Fruit fly (Drosophila melanogaster) whole organism, prepupa: ENCODE measurements around the gene Psn.

ENCODE experiments used
- Blimp-1 ChIP-seq: fragments of 200-800 bp; sonication (Bioruptor generic); optimal IDR thresholded peaks from 3 replicates; lab custom pipeline; 2017; ENCODE audit warnings: missing biosample characterization, missing genetic modification characterization, mild to moderate bottlenecking, moderate library complexity, missing genetic modification reagents
- CG10669 ChIP-seq: fragments of 200-800 bp; sonication (Bioruptor generic); optimal IDR thresholded peaks from 3 replicates; lab custom pipeline; 2018; ENCODE audit warnings: missing biosample characterization, mild to moderate bottlenecking, missing genetic modification characterization, moderate library complexity
- CG11294 ChIP-seq: fragments of 200-800 bp; sonication (Bioruptor generic); IDR thresholded peaks from 2 replicates; pipeline ENCODE4 v1.3.6; 2022; ENCODE audit warnings: missing biosample characterization, missing genetic modification characterization
- CG11902 ChIP-seq: fragments of 200-800 bp; sonication (Bioruptor generic); optimal IDR thresholded peaks from 3 replicates; lab custom pipeline; 2016; ENCODE audit warnings: missing biosample characterization, missing genetic modification characterization
- CG1621 ChIP-seq: fragments of 200-800 bp; sonication (Bioruptor generic); optimal IDR thresholded peaks from 3 replicates; lab custom pipeline; 2018; ENCODE audit warnings: missing biosample characterization, mild to moderate bottlenecking, missing genetic modification characterization
- CG16779 ChIP-seq: fragments of 200-800 bp; sonication (Bioruptor generic); optimal IDR thresholded peaks from 3 replicates; lab custom pipeline; 2017; ENCODE audit warnings: missing biosample characterization, mild to moderate bottlenecking, missing genetic modification characterization
- CG3032 ChIP-seq: fragments of 200-800 bp; optimal IDR thresholded peaks from 2 replicates; lab custom pipeline; 2019; ENCODE audit warnings: missing biosample characterization, mild to moderate bottlenecking, missing genetic modification characterization, moderate library complexity
- CG31627 ChIP-seq: fragments of 200-800 bp; sonication (Bioruptor generic); optimal IDR thresholded peaks from 3 replicates; lab custom pipeline; 2016; ENCODE audit warnings: missing biosample characterization, missing genetic modification characterization
- CG32006 ChIP-seq: fragments of 200-800 bp; sonication (Bioruptor generic); optimal IDR thresholded peaks from 3 replicates; lab custom pipeline; 2017; ENCODE audit warnings: missing biosample characterization, mild to moderate bottlenecking, missing genetic modification characterization
- CG3919 ChIP-seq: fragments of 200-800 bp; sonication (Bioruptor generic); optimal IDR thresholded peaks from 3 replicates; lab custom pipeline; 2016; ENCODE audit warnings: missing biosample characterization, missing genetic modification characterization
- CG6163 ChIP-seq: fragments of 200-800 bp; sonication (Bioruptor generic); IDR thresholded peaks from 3 replicates; pipeline ENCODE4 v1.3.6; 2022; ENCODE audit warnings: missing biosample characterization, missing genetic modification characterization
- CG6276 ChIP-seq: fragments of 200-800 bp; sonication (Bioruptor generic); optimal IDR thresholded peaks from 2 replicates; lab custom pipeline; 2017; ENCODE audit warnings: missing biosample characterization, mild to moderate bottlenecking, missing genetic modification characterization
- CG6854 ChIP-seq: fragments of 200-800 bp; sonication (Bioruptor generic); optimal IDR thresholded peaks from 2 replicates; lab custom pipeline; 2017; ENCODE audit warnings: missing biosample characterization, mild to moderate bottlenecking, missing genetic modification characterization
- CG7368 ChIP-seq: fragments of 200-800 bp; sonication (Bioruptor generic); optimal IDR thresholded peaks from 3 replicates; lab custom pipeline; 2016; ENCODE audit warnings: missing biosample characterization, missing genetic modification characterization
- CG8119 ChIP-seq: fragments of 200-800 bp; sonication (Bioruptor generic); IDR thresholded peaks from 3 replicates; pipeline ENCODE4 v1.3.6; 2022; ENCODE audit warnings: missing biosample characterization, missing genetic modification characterization
- CG8319 ChIP-seq: fragments of 200-800 bp; sonication (Bioruptor generic); optimal IDR thresholded peaks from 3 replicates; lab custom pipeline; 2016; ENCODE audit warnings: missing biosample characterization, missing genetic modification characterization
- CG8632 ChIP-seq: fragments of 200-800 bp; sonication (Bioruptor generic); optimal IDR thresholded peaks from 3 replicates; lab custom pipeline; 2016; ENCODE audit warnings: missing biosample characterization, missing genetic modification characterization
- Eip75B ChIP-seq: fragments of 200-800 bp; sonication (Bioruptor generic); optimal IDR thresholded peaks from 3 replicates; lab custom pipeline; 2016; ENCODE audit warnings: missing biosample characterization, missing genetic modification characterization
- Eip78C ChIP-seq: fragments of 200-800 bp; sonication (Bioruptor generic); peaks from one replicate; lab custom pipeline; 2016; ENCODE audit warnings: missing biosample characterization, missing genetic modification characterization
- Eip93F ChIP-seq: fragments of 200-800 bp; sonication (Bioruptor generic); optimal IDR thresholded peaks from 2 replicates; lab custom pipeline; 2016; ENCODE audit warnings: missing biosample characterization, mild to moderate bottlenecking, missing genetic modification characterization
- Ets21C ChIP-seq: fragments of 200-800 bp; sonication (Bioruptor generic); optimal IDR thresholded peaks from 3 replicates; lab custom pipeline; 2016; ENCODE audit warnings: missing biosample characterization, missing genetic modification characterization
- Ets96B ChIP-seq: fragments of 200-800 bp; optimal IDR thresholded peaks from 2 replicates; lab custom pipeline; 2019; ENCODE audit warnings: missing biosample characterization, mild to moderate bottlenecking, missing genetic modification characterization, moderate library complexity
- Gug ChIP-seq: fragments of 200-800 bp; sonication (Bioruptor generic); IDR thresholded peaks from 2 replicates; pipeline ENCODE4 v1.3.6; 2022; ENCODE audit warnings: missing biosample characterization, missing genetic modification characterization
- Met ChIP-seq: fragments of 200-800 bp; sonication (Bioruptor generic); optimal IDR thresholded peaks from 3 replicates; lab custom pipeline; 2016; ENCODE audit warnings: missing biosample characterization, missing genetic modification characterization
- Smox ChIP-seq: fragments of 200-800 bp; sonication (Bioruptor generic); optimal IDR thresholded peaks from 3 replicates; lab custom pipeline; 2016; ENCODE audit warnings: missing biosample characterization, missing genetic modification characterization
- Sox14 ChIP-seq: fragments of 200-800 bp; sonication (Bioruptor generic); optimal IDR thresholded peaks from 3 replicates; lab custom pipeline; 2016; ENCODE audit warnings: missing biosample characterization, missing genetic modification characterization
- Sox15 ChIP-seq: fragments of 200-800 bp; sonication (Bioruptor generic); optimal IDR thresholded peaks from 3 replicates; lab custom pipeline; 2016; ENCODE audit warnings: missing biosample characterization, missing genetic modification characterization
- achi ChIP-seq: fragments of 200-800 bp; sonication (Bioruptor generic); optimal IDR thresholded peaks from 3 replicates; lab custom pipeline; 2016; ENCODE audit warnings: missing biosample characterization, missing genetic modification characterization
- acj6 ChIP-seq: fragments of 200-800 bp; sonication (Bioruptor generic); optimal IDR thresholded peaks from 3 replicates; lab custom pipeline; 2016; ENCODE audit warnings: missing biosample characterization, missing genetic modification characterization
- dsx ChIP-seq: fragments of 200-800 bp; optimal IDR thresholded peaks from 3 replicates; lab custom pipeline; 2019; ENCODE audit warnings: missing biosample characterization, mild to moderate bottlenecking, missing genetic modification characterization, moderate library complexity; ENCODE audit not compliant: poor library complexity, severe bottlenecking
- eg ChIP-seq: fragments of 200-800 bp; sonication (Bioruptor generic); IDR thresholded peaks from 3 replicates; pipeline ENCODE4 v1.3.6; 2022; ENCODE audit warnings: missing biosample characterization, missing genetic modification characterization
- esn ChIP-seq: fragments of 200-800 bp; sonication (Bioruptor generic); optimal IDR thresholded peaks from 2 replicates; lab custom pipeline; 2016; ENCODE audit warnings: missing biosample characterization, mild to moderate bottlenecking, missing genetic modification characterization, moderate library complexity
- fd59A ChIP-seq: fragments of 200-800 bp; sonication (Bioruptor generic); optimal IDR thresholded peaks from 2 replicates; lab custom pipeline; 2017; ENCODE audit warnings: missing biosample characterization, mild to moderate bottlenecking, missing genetic modification characterization, missing genetic modification reagents
- fkh ChIP-seq: fragments of 200-800 bp; sonication (Bioruptor generic); optimal IDR thresholded peaks from 3 replicates; lab custom pipeline; 2017; ENCODE audit warnings: missing biosample characterization, mild to moderate bottlenecking, missing genetic modification characterization, moderate library complexity
- lz ChIP-seq: fragments of 200-800 bp; sonication (Bioruptor generic); optimal IDR thresholded peaks from 3 replicates; lab custom pipeline; 2016; ENCODE audit warnings: missing biosample characterization, missing genetic modification characterization
- pdm3 ChIP-seq: fragments of 200-800 bp; sonication (Bioruptor generic); optimal IDR thresholded peaks from 3 replicates; lab custom pipeline; 2016; ENCODE audit warnings: missing biosample characterization, missing genetic modification characterization
- salr ChIP-seq, 2 experiments: fragments of 200-800 bp; sonication (Bioruptor generic); optimal IDR thresholded peaks; 3 replicates each; lab custom pipeline; 2016 to 2018; ENCODE audit warnings: missing biosample characterization in 2 of 2, missing genetic modification characterization in 2 of 2, mild to moderate bottlenecking in 1 of 2
- spab ChIP-seq: fragments of 200-800 bp; sonication (Bioruptor generic); optimal IDR thresholded peaks from 2 replicates; lab custom pipeline; 2017; ENCODE audit warnings: missing biosample characterization, mild to moderate bottlenecking, missing genetic modification characterization, missing genetic modification reagents
- ss ChIP-seq, 2 experiments: fragments of 200-800 bp; sonication (Bioruptor generic); optimal IDR thresholded peaks; 2 replicates in 1 of 2; 3 replicates in 1 of 2; lab custom pipeline; 2017 to 2018; ENCODE audit warnings: mild to moderate bottlenecking in 2 of 2, missing biosample characterization in 2 of 2, missing genetic modification characterization in 2 of 2, moderate library complexity in 1 of 2
- svp ChIP-seq: fragments of 200-800 bp; sonication (Bioruptor generic); peaks from one replicate; lab custom pipeline; 2016; ENCODE audit warnings: missing biosample characterization, missing genetic modification characterization
- vri ChIP-seq: fragments of 200-800 bp; sonication (Bioruptor generic); optimal IDR thresholded peaks from 3 replicates; lab custom pipeline; 2016; ENCODE audit warnings: missing biosample characterization, mild to moderate bottlenecking, missing genetic modification characterization

Psn gene

DNA sequence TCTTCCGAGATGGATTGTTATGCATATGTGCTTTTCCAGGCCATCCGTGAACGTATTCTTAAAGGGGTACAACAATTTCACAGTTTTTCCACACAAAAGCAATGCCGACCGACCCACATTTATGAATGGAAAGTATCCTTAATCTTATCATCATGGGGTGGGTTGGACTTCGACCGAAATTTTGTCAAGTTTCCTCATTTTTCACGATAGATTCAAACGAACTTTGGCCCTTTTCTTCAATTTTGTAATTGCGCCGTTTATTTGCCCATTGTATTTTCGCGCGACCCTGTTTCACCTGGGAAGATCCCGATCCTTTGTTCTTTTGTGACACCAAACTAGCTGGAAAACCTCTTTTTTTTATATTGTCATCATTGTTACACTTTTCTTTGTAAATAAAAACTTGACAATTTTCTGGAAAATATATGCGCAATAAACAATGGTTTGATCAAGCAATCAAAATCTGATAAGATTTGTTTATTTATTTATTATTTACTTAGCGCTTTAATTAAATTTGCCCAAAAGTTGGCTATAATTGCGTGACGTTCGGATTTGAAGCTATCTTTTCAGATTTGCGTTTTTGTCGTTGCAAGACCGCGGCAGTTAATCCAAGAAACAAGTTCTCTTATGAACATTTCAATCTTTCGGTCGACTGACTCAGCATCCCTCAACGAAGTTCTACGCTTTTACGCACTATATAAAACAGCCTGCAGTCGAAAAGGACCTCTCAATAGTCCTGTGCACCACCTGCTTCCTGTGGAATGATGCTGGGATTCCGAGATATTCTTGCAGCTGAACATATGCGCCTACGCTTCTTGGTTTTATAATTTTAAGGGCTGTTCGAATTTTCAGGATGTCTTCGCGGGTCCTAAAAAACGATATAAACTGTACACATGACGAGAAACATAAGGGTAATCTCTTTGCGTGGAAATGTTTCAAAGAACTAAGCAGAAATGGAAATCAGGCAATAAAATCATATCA is 26.0 kb upstream of the Psn start:
- TF ChIP-seq pdm3 (GFP tag; lab: Kevin White, UChicago) (no peak), Eip93F (GFP tag; lab: Kevin White, UChicago) (no peak), Sox15 (GFP tag; lab: Kevin White, UChicago) (no peak), CG8319 (GFP tag; lab: Kevin White, UChicago) (no peak), fkh (GFP tag; lab: Kevin White, UChicago) (peak; percentile 97), Ets96B (no peak), Eip78C (peak; percentile 55), dsx (GFP tag; lab: Kevin White, UChicago) (no peak), Met (GFP tag; lab: Kevin White, UChicago) (peak; percentile 8), Sox14 (GFP tag; lab: Kevin White, UChicago) (peak; percentile 34), ss (GFP tag; optimal IDR thresholded peaks at IDR 0.05; lab: Kevin White, UChicago) (no peak), Ets21C (GFP tag; lab: Kevin White, UChicago) (no peak), svp (GFP tag; lab: Kevin White, UChicago) (peak; percentile 62)

dm6 chr3L:20410345-20410744 is 21.9 kb upstream of the Psn start, which contains the start of gene CG13248:
TSS of gene CG13248 (minus strand) at chr3L:20410566.
- no peak for TF ChIP-seq Sox15 (GFP tag; lab: Kevin White, UChicago)
- no peak for TF ChIP-seq CG7368 (GFP tag; lab: Kevin White, UChicago)
- no peak for TF ChIP-seq Ets96B
- no peak for TF ChIP-seq Eip75B (GFP tag; lab: Kevin White, UChicago)
- no peak for TF ChIP-seq Sox14 (GFP tag; lab: Kevin White, UChicago)
- TF ChIP-seq CG10669 = no peak
- no peak for TF ChIP-seq fd59A (GFP tag; lab: Kevin White, UChicago)
- TF ChIP-seq Eip78C = no peak
- no peak for TF ChIP-seq acj6 (GFP tag; lab: Kevin White, UChicago)
- TF ChIP-seq Blimp-1 = no peak
- TF ChIP-seq Eip93F (GFP tag; lab: Kevin White, UChicago) = no peak
- no peak for TF ChIP-seq eg (GFP tag; lab: Robert Waterston, UW)
- TF ChIP-seq salr (GFP tag; optimal IDR thresholded peaks at IDR 0.05; lab: Kevin White, UChicago) = no peak
- no peak for TF ChIP-seq CG8632 (GFP tag; lab: Kevin White, UChicago)
- TF ChIP-seq CG8119 = no peak
- no peak for TF ChIP-seq CG11902 (GFP tag; lab: Kevin White, UChicago)
- TF ChIP-seq achi = no peak
- no peak for TF ChIP-seq pdm3 (GFP tag; lab: Kevin White, UChicago)
- no peak for TF ChIP-seq CG16779 (tag; lab: Kevin White, UChicago)

dm6 chr3L:20410780-20411179 is 21.5 kb upstream of the Psn start:
- TF ChIP-seq fkh (GFP tag; lab: Kevin White, UChicago) (no peak), achi (no peak), CG11294 (GFP tag; lab: Robert Waterston, UW) (no peak), svp (GFP tag; lab: Kevin White, UChicago) (peak; percentile 22), CG3032 (no peak), acj6 (GFP tag; lab: Kevin White, UChicago) (no peak), vri (peak; percentile 2), CG32006 (no peak), CG8319 (GFP tag; lab: Kevin White, UChicago) (no peak), CG3919 (GFP tag; lab: Kevin White, UChicago) (no peak), Eip78C (peak; percentile 47), esn (GFP tag; lab: Kevin White, UChicago) (no peak)

DNA sequence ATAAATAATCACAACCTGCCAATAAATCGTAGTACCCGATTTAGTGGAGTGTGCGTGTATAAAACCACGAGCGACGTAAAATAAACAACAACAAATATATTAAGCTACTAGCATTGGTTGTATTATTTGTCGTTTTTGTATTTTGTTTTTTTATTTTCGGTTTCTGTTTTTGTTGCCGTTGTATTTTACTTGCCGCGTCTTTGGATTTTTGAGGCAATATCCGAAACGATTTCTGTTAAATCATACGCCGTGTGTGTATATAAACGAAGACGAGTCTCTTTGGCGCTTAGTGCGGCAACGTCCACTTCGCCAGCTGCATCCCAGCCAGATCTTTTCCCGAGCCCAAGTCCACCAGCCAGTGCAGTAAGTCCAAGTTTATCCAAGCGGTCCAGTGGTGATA is 19.0 kb upstream of the Psn start, which contains the start of gene zye:
zye (plus strand) TSS at position 301 of the 400 bp plus-strand sequence.
- TF ChIP-seq Gug (GFP tag; lab: Robert Waterston, UW) (no peak), CG6854 (no peak), CG8319 (GFP tag; lab: Kevin White, UChicago) (no peak), CG8119 (no peak), CG3919 (GFP tag; lab: Kevin White, UChicago) (no peak), Smox (GFP tag; lab: Kevin White, UChicago) (no peak), spab (GFP tag; lab: Kevin White, UChicago) (no peak), lz (GFP tag; lab: Kevin White, UChicago) (no peak), CG16779 (tag; lab: Kevin White, UChicago) (no peak), svp (GFP tag; lab: Kevin White, UChicago) (no peak), CG1621 (tag; lab: Kevin White, UChicago) (no peak), pdm3 (GFP tag; lab: Kevin White, UChicago) (no peak), CG6276 (GFP tag; lab: Kevin White, UChicago) (no peak), Eip75B (GFP tag; lab: Kevin White, UChicago) (no peak), Met (GFP tag; lab: Kevin White, UChicago) (no peak), CG6163 (GFP tag; lab: Robert Waterston, UW) (no peak), CG31627 (GFP tag; lab: Kevin White, UChicago) (no peak), CG10669 (no peak)
- TF ChIP-seq, all 60 proteins: peak for 0
